Worm (Caenorhabditis elegans) whole organism, L4 larva: Measurements from ENCODE around the gene Y37H2A.10.
A peak's percentile ranks its signal among the peaks of the same experiment; 100 is the strongest.

ENCODE experiments used
- D1046.2 ChIP-seq: fragments of 200-800 bp; sonication (Bioruptor generic); IDR thresholded peaks from 2 replicates; pipeline ENCODE4 v1.3.6; 2022; ENCODE audit warnings: missing genetic modification characterization, missing compliant biosample characterization
- F10B5.3 ChIP-seq: sonication (generic microtip); optimal IDR thresholded peaks from 2 replicates; lab custom pipeline; 2016; ENCODE audit warnings: mild to moderate bottlenecking, missing genetic modification characterization, missing compliant biosample characterization
- R02D3.7 ChIP-seq: fragments of 150-350 bp; sonication (generic microtip); optimal IDR thresholded peaks from 3 replicates; lab custom pipeline; 2014; ENCODE audit warnings: missing biosample characterization, missing genetic modification characterization
- T20F7.1 ChIP-seq: fragments of 200-800 bp; sonication (Bioruptor generic); optimal IDR thresholded peaks from 2 replicates; lab custom pipeline; 2018; ENCODE audit warnings: mild to moderate bottlenecking, missing genetic modification characterization, missing compliant biosample characterization
- Y48G9A.11 ChIP-seq: fragments of 200-800 bp; sonication (Bioruptor generic); IDR thresholded peaks from 2 replicates; pipeline ENCODE4 v1.3.6; 2022; ENCODE audit warnings: missing genetic modification reagents, missing genetic modification characterization, missing compliant biosample characterization
- Y75B8A.6 ChIP-seq: fragments of 200-800 bp; sonication (Bioruptor generic); IDR thresholded peaks from 2 replicates; pipeline ENCODE4 v1.3.6; 2022; ENCODE audit warnings: missing genetic modification reagents, missing genetic modification characterization, missing compliant biosample characterization
- aha-1 ChIP-seq: fragments of 150-350 bp; peaks from one replicate; lab custom pipeline; 2014; ENCODE audit warnings: missing biosample characterization, missing genetic modification characterization
- attf-4 ChIP-seq: sonication (generic microtip); optimal IDR thresholded peaks from 3 replicates; lab custom pipeline; 2017; ENCODE audit warnings: missing biosample characterization, missing genetic modification characterization
- ceh-44 ChIP-seq: fragments of 200-800 bp; sonication (Bioruptor generic); IDR thresholded peaks from 2 replicates; pipeline ENCODE4 v1.3.6; 2022; ENCODE audit warnings: missing genetic modification reagents, missing genetic modification characterization, missing compliant biosample characterization
- ces-1 ChIP-seq: fragments of 150-350 bp; sonication (generic microtip); optimal IDR thresholded peaks from 4 replicates; lab custom pipeline; 2014; ENCODE audit warnings: missing biosample characterization, missing genetic modification reagents, missing genetic modification characterization
- cey-2 ChIP-seq: sonication (generic microtip); optimal IDR thresholded peaks from 3 replicates; lab custom pipeline; 2017; ENCODE audit warnings: missing genetic modification characterization, mild to moderate bottlenecking, missing compliant biosample characterization, antibody characterized with exemption, borderline replicate concordance; ENCODE audit not compliant: insufficient read depth
- daf-16 ChIP-seq, 3 experiments: sonication (generic microtip); optimal IDR thresholded peaks; 2 replicates each; lab custom pipeline; 2016 to 2017; ENCODE audit warnings: missing genetic modification characterization in 3 of 3, missing genetic modification reagents in 3 of 3, mild to moderate bottlenecking in 2 of 3, missing compliant biosample characterization in 2 of 3, missing biosample characterization in 1 of 3, moderate library complexity in 1 of 3
- daf-8 ChIP-seq: fragments of 200-800 bp; sonication (Bioruptor generic); IDR thresholded peaks from 2 replicates; pipeline ENCODE4 v1.3.6; 2022; ENCODE audit warnings: missing genetic modification characterization, missing compliant biosample characterization
- dmd-8 ChIP-seq: fragments of 200-800 bp; sonication (Bioruptor generic); IDR thresholded peaks from 2 replicates; pipeline ENCODE4 v1.3.6; 2022; ENCODE audit warnings: missing genetic modification characterization, missing compliant biosample characterization
- egl-27 ChIP-seq: sonication (generic microtip); optimal IDR thresholded peaks from 3 replicates; lab custom pipeline; 2017; ENCODE audit warnings: missing biosample characterization, missing genetic modification reagents, missing genetic modification characterization
- hmg-1.1 ChIP-seq: fragments of 200-800 bp; sonication (Bioruptor generic); IDR thresholded peaks from 2 replicates; pipeline ENCODE4 v1.3.6; 2022; ENCODE audit warnings: missing genetic modification reagents, missing genetic modification characterization, missing compliant biosample characterization
- lin-38 ChIP-seq: fragments of 200-800 bp; sonication (Bioruptor generic); IDR thresholded peaks from 2 replicates; pipeline ENCODE4 v1.3.6; 2022; ENCODE audit warnings: missing genetic modification reagents, missing genetic modification characterization, missing compliant biosample characterization
- madf-5 ChIP-seq, 2 experiments: fragments of 200-800 bp; sonication (Bioruptor generic); IDR thresholded peaks; 2 replicates each; pipeline ENCODE4 v1.3.6; 2022; ENCODE audit warnings: missing compliant biosample characterization in 2 of 2, missing genetic modification characterization in 2 of 2
- mdl-1 ChIP-seq, 2 experiments: fragments of 150-350 bp in 1 of 2; sonication (generic microtip) in 1 of 2; optimal IDR thresholded peaks; 2 replicates each; lab custom pipeline; 2014 to 2017; ENCODE audit warnings: missing biosample characterization in 2 of 2, missing genetic modification characterization in 2 of 2
- mep-1 ChIP-seq: fragments of 150-350 bp; sonication (generic microtip); optimal IDR thresholded peaks from 3 replicates; lab custom pipeline; 2014; ENCODE audit warnings: missing biosample characterization, missing genetic modification characterization
- nhr-10 ChIP-seq: fragments of 150-350 bp; optimal IDR thresholded peaks from 2 replicates; lab custom pipeline; 2014; ENCODE audit warnings: missing biosample characterization, missing genetic modification characterization
- nhr-237 ChIP-seq: sonication (generic microtip); optimal IDR thresholded peaks from 2 replicates; lab custom pipeline; 2017; ENCODE audit warnings: missing biosample characterization, missing genetic modification characterization
- nhr-28 ChIP-seq: fragments of 150-350 bp; optimal IDR thresholded peaks from 2 replicates; lab custom pipeline; 2014; ENCODE audit warnings: missing biosample characterization, missing genetic modification characterization
- nhr-42 ChIP-seq: fragments of 200-800 bp; sonication (Bioruptor generic); IDR thresholded peaks from 2 replicates; pipeline ENCODE4 v1.3.6; 2022; ENCODE audit warnings: missing genetic modification characterization, missing compliant biosample characterization
- nhr-76 ChIP-seq: fragments of 150-350 bp; optimal IDR thresholded peaks from 2 replicates; lab custom pipeline; 2014; ENCODE audit warnings: missing biosample characterization, missing genetic modification characterization
- php-3 ChIP-seq: fragments of 200-800 bp; sonication (Bioruptor generic); IDR thresholded peaks from 2 replicates; pipeline ENCODE4 v1.3.6; 2022; ENCODE audit warnings: missing genetic modification reagents, missing genetic modification characterization, missing compliant biosample characterization
- pqm-1 ChIP-seq: sonication (generic microtip); optimal IDR thresholded peaks from 2 replicates; lab custom pipeline; 2017; ENCODE audit warnings: missing biosample characterization, missing genetic modification characterization
- spr-3 ChIP-seq: fragments of 200-800 bp; sonication (Bioruptor generic); optimal IDR thresholded peaks from 2 replicates; lab custom pipeline; 2018; ENCODE audit warnings: mild to moderate bottlenecking, missing genetic modification characterization, missing compliant biosample characterization
- unc-62 ChIP-seq, 3 experiments: fragments of 150-350 bp in 1 of 3; sonication (generic microtip); optimal IDR thresholded peaks in 2 of 3; peaks in 1 of 3; 1 replicate in 1 of 3; 2 replicates in 2 of 3; lab custom pipeline; 2014 to 2017; ENCODE audit warnings: missing biosample characterization in 3 of 3, missing genetic modification characterization in 3 of 3, missing genetic modification reagents in 3 of 3, missing genotype in 1 of 3
- zag-1 ChIP-seq: fragments of 150-350 bp; optimal IDR thresholded peaks from 2 replicates; lab custom pipeline; 2014; ENCODE audit warnings: missing biosample characterization, missing genetic modification characterization

Y37H2A.10 gene

ce11 chrV:18131049-18131448 lies 7.7 kb upstream of the Y37H2A.10 start, which contains the start of gene Y37H2A.12:
TSS of gene Y37H2A.12 (minus strand) at chrV:18131129.
- TF ChIP-seq unc-62 (GFP tag; optimal IDR thresholded peaks at IDR 0.05 in 1 of 2; lab: Kevin White, UChicago) = peak in 1 of 2 experiments; percentile 21
- no peak for TF ChIP-seq unc-62 (tag; optimal IDR thresholded peaks at IDR 0.05; lab: Kevin White, UChicago)
- no peak for TF ChIP-seq egl-27 (tag; lab: Kevin White, UChicago)

DNA sequence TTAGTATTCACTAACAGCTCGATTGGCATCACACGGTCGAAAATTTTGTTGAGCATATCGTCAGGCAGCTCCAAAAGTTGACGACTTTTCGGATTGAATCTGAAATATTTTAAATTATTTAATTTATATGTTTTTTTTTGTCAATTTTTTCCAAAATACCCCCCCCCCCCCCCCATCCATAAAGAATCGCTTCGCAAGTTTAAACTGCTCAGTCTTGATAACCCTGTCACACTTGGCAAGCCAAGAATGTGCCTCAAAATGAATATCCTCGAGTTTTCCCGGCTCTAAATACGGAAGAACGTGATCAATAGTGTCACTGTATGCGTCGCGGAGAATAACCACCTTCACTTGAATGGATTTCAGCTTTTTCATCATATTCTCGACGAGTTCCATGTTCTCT lies 5.6 kb upstream of the Y37H2A.10 start, which contains the start of gene Y37H2A.18:
Gene Y37H2A.18 (minus strand): TSS at position 101 of the 400 bp plus-strand sequence.
- TF ChIP-seq cey-2 = no peak
- TF ChIP-seq ces-1 = no peak
- TF ChIP-seq dmd-8 = no peak
- TF ChIP-seq zag-1 (tag; lab: Kevin White, UChicago) = no peak
- TF ChIP-seq mep-1 (tag; lab: Kevin White, UChicago) = no peak
- TF ChIP-seq R02D3.7 (tag; lab: Kevin White, UChicago) = no peak
- TF ChIP-seq attf-4 = no peak
- no peak for TF ChIP-seq nhr-42 (GFP tag; lab: Robert Waterston, UW)
- no peak for TF ChIP-seq D1046.2
- TF ChIP-seq ceh-44 = no peak
- TF ChIP-seq nhr-76 (tag; lab: Kevin White, UChicago) = no peak
- no peak for TF ChIP-seq nhr-237 (tag; lab: Kevin White, UChicago)
- TF ChIP-seq unc-62 (GFP tag; optimal IDR thresholded peaks at IDR 0.05 in 1 of 2; lab: Kevin White, UChicago) = no peak
- TF ChIP-seq unc-62 (tag; optimal IDR thresholded peaks at IDR 0.05; lab: Kevin White, UChicago) = no peak

DNA sequence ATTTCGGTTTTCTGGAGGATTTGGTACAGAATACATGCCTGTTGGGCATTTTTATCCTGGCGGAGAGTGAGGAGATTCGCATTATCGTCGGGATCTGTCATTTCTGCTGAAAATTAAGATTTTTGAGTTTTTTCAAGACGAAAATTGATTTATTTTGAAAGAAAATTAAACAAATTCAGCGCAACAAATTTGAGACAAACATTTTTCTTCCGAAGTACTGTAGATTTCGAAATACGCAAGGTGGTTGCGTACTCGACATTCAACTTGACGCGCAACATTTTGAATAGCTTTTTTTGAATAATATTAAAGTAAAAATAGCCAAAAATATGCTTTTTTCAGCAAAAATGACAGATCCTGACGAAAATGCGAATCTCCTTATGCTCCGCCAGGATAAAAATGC lies 4.4 kb upstream of the Y37H2A.10 start, which contains the start of gene Y37H2A.7:
Gene Y37H2A.7 (minus strand): TSS at position 101 of the 400 bp plus-strand sequence.
- TF ChIP-seq aha-1 (tag; lab: Kevin White, UChicago) = peak; percentile 50
- no peak for TF ChIP-seq daf-8
- TF ChIP-seq, all 104 proteins: peak for 1

ce11 chrV:18137679-18138078 lies 1.1 kb upstream of the Y37H2A.10 start:
- TF ChIP-seq nhr-28 (tag; lab: Kevin White, UChicago) (no peak), hmg-1.1 (no peak), F10B5.3 (no peak), nhr-10 (tag; lab: Kevin White, UChicago) (no peak), spr-3 (GFP tag; lab: Kevin White, UChicago) (no peak)
- TF ChIP-seq, all 104 proteins: peak for 0

DNA sequence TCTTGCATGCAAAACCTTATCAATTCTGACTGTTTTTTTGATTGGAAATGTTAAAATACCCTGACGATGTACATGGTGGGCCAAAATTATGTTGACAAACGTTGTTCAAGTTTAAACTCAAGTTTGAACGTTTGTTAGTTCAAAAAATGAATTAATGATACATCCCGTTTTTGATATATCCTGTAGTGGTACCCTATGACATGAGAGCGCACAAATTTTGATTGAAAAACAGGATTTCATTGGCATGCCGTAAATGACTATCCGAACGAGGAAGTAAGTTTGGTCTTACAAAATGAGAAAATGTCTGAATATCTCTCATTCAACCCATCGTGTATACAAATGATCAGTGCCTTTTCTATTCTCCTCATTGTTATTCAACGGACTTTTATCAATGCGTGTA lies 2.4 kb downstream of the Y37H2A.10 start, which contains the start of gene Y37H2A.11:
Gene Y37H2A.11 (plus strand): TSS at position 301 of the 400 bp plus-strand sequence.
- no peak for TF ChIP-seq mep-1 (tag; lab: Kevin White, UChicago)

- TF ChIP-seq nhr-28 (tag; lab: Kevin White, UChicago) (no peak), Y75B8A.6 (GFP tag; lab: Robert Waterston, UW) (no peak), lin-38 (no peak), mdl-1 (tag; optimal IDR thresholded peaks at IDR 0.05; lab: Kevin White, UChicago) (no peak), T20F7.1 (GFP tag; lab: Kevin White, UChicago) (no peak)
Observed at ce11 chrV:18142549-18142948, 3.8 kb downstream of the Y37H2A.10 start, which contains the start of gene Y37H2A.13. TSS of gene Y37H2A.13 (plus strand) at chrV:18142849.

- TF ChIP-seq lin-38 (no peak), pqm-1 (peak; percentile 22)
Observed at ce11 chrV:18143445-18143844, 4.7 kb downstream of the Y37H2A.10 start, which contains the start of gene Y37H2A.14. TSS of gene Y37H2A.14 (plus strand) at chrV:18143745.

DNA sequence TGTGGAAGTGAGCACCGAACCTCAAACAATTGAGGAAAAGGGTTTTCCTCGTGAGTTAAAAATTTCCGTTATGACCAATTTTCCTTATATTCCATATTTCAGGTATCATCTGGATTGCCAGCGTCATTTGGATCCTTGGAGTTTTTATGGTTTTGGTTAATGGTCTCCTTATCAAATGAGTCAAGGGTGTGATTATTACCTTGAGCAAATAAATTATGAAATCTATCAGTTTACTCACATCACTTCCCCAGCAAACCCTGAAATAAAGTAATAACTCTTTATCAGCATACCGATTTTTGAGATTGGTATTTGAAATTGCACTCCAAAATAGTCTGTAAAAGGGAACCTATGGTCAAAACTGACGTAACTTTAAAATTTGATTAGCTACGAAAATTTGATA lies 5.6 kb downstream of the Y37H2A.10 start:
- TF ChIP-seq Y48G9A.11 (GFP tag; lab: Robert Waterston, UW) (no peak), daf-16 (GFP tag; optimal IDR thresholded peaks at IDR 0.05; lab: Kevin White, UChicago) (no peak), daf-16 (tag; optimal IDR thresholded peaks at IDR 0.05; lab: Kevin White, UChicago) (peak; percentile 0), php-3 (GFP tag; lab: Robert Waterston, UW) (peak; percentile 50; the same call in 1 of the 2 replicates), pqm-1 (peak; percentile 31), madf-5 (GFP tag; IDR thresholded peaks at IDR 0.05; lab: Robert Waterston, UW) (no peak)
